Worm (Caenorhabditis elegans) whole organism, L4 larva: Measurements from ENCODE around the gene pqn-70.

Experiments
- D1046.2 ChIP-seq: fragments of 200-800 bp; sonication (Bioruptor generic); IDR thresholded peaks from 2 replicates; pipeline ENCODE4 v1.3.6; 2022; ENCODE audit warnings: missing genetic modification characterization, missing compliant biosample characterization
- ZK337.2 ChIP-seq: fragments of 200-800 bp; sonication (Bioruptor generic); IDR thresholded peaks from 2 replicates; pipeline ENCODE4 v1.3.6; 2022; ENCODE audit warnings: missing genetic modification reagents, missing genetic modification characterization, missing compliant biosample characterization
- ZK546.5 ChIP-seq, 2 experiments: sonication (generic microtip); optimal IDR thresholded peaks; 2 replicates each; lab custom pipeline; 2017; ENCODE audit warnings: missing biosample characterization in 2 of 2, missing genetic modification characterization in 2 of 2
- aha-1 ChIP-seq: fragments of 150-350 bp; peaks from one replicate; lab custom pipeline; 2014; ENCODE audit warnings: missing biosample characterization, missing genetic modification characterization
- arid-1 ChIP-seq: fragments of 200-800 bp; sonication (Bioruptor generic); conservative IDR thresholded peaks from 2 replicates; pipeline ENCODE4 v1.3.6; 2022; ENCODE audit warnings: missing genetic modification reagents, missing genetic modification characterization, missing compliant biosample characterization
- attf-4 ChIP-seq: sonication (generic microtip); optimal IDR thresholded peaks from 3 replicates; lab custom pipeline; 2017; ENCODE audit warnings: missing biosample characterization, missing genetic modification characterization
- ceh-20 ChIP-seq: fragments of 200-800 bp; sonication (Bioruptor generic); IDR thresholded peaks from 2 replicates; pipeline ENCODE4 v1.3.6; 2022; ENCODE audit warnings: missing genetic modification reagents, missing genetic modification characterization, missing compliant biosample characterization
- ceh-44 ChIP-seq: fragments of 200-800 bp; sonication (Bioruptor generic); IDR thresholded peaks from 2 replicates; pipeline ENCODE4 v1.3.6; 2022; ENCODE audit warnings: missing genetic modification reagents, missing genetic modification characterization, missing compliant biosample characterization
- ceh-82 ChIP-seq: sonication (generic microtip); optimal IDR thresholded peaks from 2 replicates; lab custom pipeline; 2017; ENCODE audit warnings: missing biosample characterization, missing genetic modification characterization
- cey-2 ChIP-seq: sonication (generic microtip); optimal IDR thresholded peaks from 3 replicates; lab custom pipeline; 2017; ENCODE audit warnings: missing genetic modification characterization, mild to moderate bottlenecking, missing compliant biosample characterization, antibody characterized with exemption, borderline replicate concordance; ENCODE audit not compliant: insufficient read depth
- ctbp-1 ChIP-seq: fragments of 200-800 bp; sonication (Bioruptor generic); IDR thresholded peaks from 2 replicates; pipeline ENCODE4 v1.3.6; 2022; ENCODE audit warnings: missing genetic modification reagents, missing genetic modification characterization, missing compliant biosample characterization
- dpl-1 ChIP-seq: fragments of 150-350 bp; optimal IDR thresholded peaks from 2 replicates; lab custom pipeline; 2014; ENCODE audit warnings: missing biosample characterization, missing genetic modification reagents, missing genetic modification characterization
- egl-43 ChIP-seq: fragments of 200-800 bp; sonication (Bioruptor generic); IDR thresholded peaks from 2 replicates; pipeline ENCODE4 v1.3.6; 2022; ENCODE audit warnings: missing genetic modification reagents, missing genetic modification characterization, missing compliant biosample characterization
- fos-1 ChIP-seq: fragments of 150-350 bp; optimal IDR thresholded peaks from 2 replicates; lab custom pipeline; 2014; ENCODE audit warnings: missing biosample characterization, missing genetic modification characterization
- hif-1 ChIP-seq, 2 experiments: sonication (generic microtip); optimal IDR thresholded peaks; 2 replicates each; lab custom pipeline; 2016 to 2017; ENCODE audit warnings: missing compliant biosample characterization in 2 of 2, missing genetic modification characterization in 2 of 2, missing genetic modification reagents in 2 of 2, missing genotype in 2 of 2, mild to moderate bottlenecking in 1 of 2
- hlh-30 ChIP-seq: sonication (generic microtip); optimal IDR thresholded peaks from 2 replicates; lab custom pipeline; 2017; ENCODE audit warnings: antibody characterized with exemption, mild to moderate bottlenecking, missing genetic modification characterization, missing compliant biosample characterization; ENCODE audit not compliant: insufficient read depth
- lin-1 ChIP-seq: fragments of 200-800 bp; sonication (Bioruptor generic); IDR thresholded peaks from 2 replicates; pipeline ENCODE4 v1.3.6; 2022; ENCODE audit warnings: missing genetic modification reagents, missing genetic modification characterization, missing compliant biosample characterization
- lin-29 ChIP-seq: fragments of 200-800 bp; sonication (Bioruptor generic); IDR thresholded peaks from 2 replicates; pipeline ENCODE4 v1.3.6; 2022; ENCODE audit warnings: missing genetic modification reagents, missing genetic modification characterization, missing compliant biosample characterization
- madf-5 ChIP-seq, 2 experiments: fragments of 200-800 bp; sonication (Bioruptor generic); IDR thresholded peaks; 2 replicates each; pipeline ENCODE4 v1.3.6; 2022; ENCODE audit warnings: missing compliant biosample characterization in 2 of 2, missing genetic modification characterization in 2 of 2
- mes-2 ChIP-seq: sonication (generic microtip); optimal IDR thresholded peaks from 2 replicates; lab custom pipeline; 2016; ENCODE audit warnings: missing genotype, mild to moderate bottlenecking, missing genetic modification characterization, missing compliant biosample characterization; ENCODE audit not compliant: poor library complexity, severe bottlenecking
- mxl-2 ChIP-seq: fragments of 200-800 bp; sonication (Bioruptor generic); conservative IDR thresholded peaks from 2 replicates; pipeline ENCODE4 v1.3.6; 2022; ENCODE audit warnings: missing genetic modification reagents, missing genetic modification characterization, missing compliant biosample characterization
- nhr-48 ChIP-seq: sonication (generic microtip); optimal IDR thresholded peaks from 2 replicates; lab custom pipeline; 2016; ENCODE audit warnings: mild to moderate bottlenecking, missing genetic modification characterization, missing compliant biosample characterization
- rbr-2 ChIP-seq: sonication (generic microtip); optimal IDR thresholded peaks from 2 replicates; lab custom pipeline; 2016; ENCODE audit warnings: missing genotype, missing genetic modification characterization, missing compliant biosample characterization
- saeg-2 ChIP-seq: fragments of 200-800 bp; sonication (Bioruptor generic); IDR thresholded peaks from 2 replicates; pipeline ENCODE4 v1.3.6; 2022; ENCODE audit warnings: missing genetic modification reagents, missing genetic modification characterization, missing compliant biosample characterization
- set-16 ChIP-seq: fragments of 200-800 bp; sonication (Bioruptor generic); IDR thresholded peaks from 2 replicates; pipeline ENCODE4 v1.3.6; 2022; ENCODE audit warnings: missing genetic modification reagents, missing genetic modification characterization, missing compliant biosample characterization
- snpc-1.2 ChIP-seq: fragments of 200-800 bp; sonication (Bioruptor generic); IDR thresholded peaks from 2 replicates; pipeline ENCODE4 v1.3.6; 2022; ENCODE audit warnings: missing genetic modification reagents, missing genetic modification characterization, missing compliant biosample characterization
- spr-1 ChIP-seq: sonication (generic microtip); optimal IDR thresholded peaks from 2 replicates; lab custom pipeline; 2016; ENCODE audit warnings: mild to moderate bottlenecking, missing genetic modification characterization, missing compliant biosample characterization
- unc-62 ChIP-seq, 3 experiments: fragments of 150-350 bp in 1 of 3; sonication (generic microtip); optimal IDR thresholded peaks in 2 of 3; peaks in 1 of 3; 1 replicate in 1 of 3; 2 replicates in 2 of 3; lab custom pipeline; 2014 to 2017; ENCODE audit warnings: missing biosample characterization in 3 of 3, missing genetic modification characterization in 3 of 3, missing genetic modification reagents in 3 of 3, missing genotype in 1 of 3
- zfp-2 ChIP-seq: sonication (generic microtip); optimal IDR thresholded peaks from 2 replicates; lab custom pipeline; 2016; ENCODE audit warnings: mild to moderate bottlenecking, missing genetic modification characterization, missing compliant biosample characterization
- zip-11 ChIP-seq: fragments of 200-800 bp; sonication (Bioruptor generic); IDR thresholded peaks from 2 replicates; pipeline ENCODE4 v1.3.6; 2022; ENCODE audit warnings: missing genetic modification characterization, missing compliant biosample characterization
- zip-2 ChIP-seq: fragments of 150-350 bp; optimal IDR thresholded peaks from 2 replicates; lab custom pipeline; 2014; ENCODE audit warnings: missing biosample characterization, missing genetic modification characterization

Gene pqn-70

DNA sequence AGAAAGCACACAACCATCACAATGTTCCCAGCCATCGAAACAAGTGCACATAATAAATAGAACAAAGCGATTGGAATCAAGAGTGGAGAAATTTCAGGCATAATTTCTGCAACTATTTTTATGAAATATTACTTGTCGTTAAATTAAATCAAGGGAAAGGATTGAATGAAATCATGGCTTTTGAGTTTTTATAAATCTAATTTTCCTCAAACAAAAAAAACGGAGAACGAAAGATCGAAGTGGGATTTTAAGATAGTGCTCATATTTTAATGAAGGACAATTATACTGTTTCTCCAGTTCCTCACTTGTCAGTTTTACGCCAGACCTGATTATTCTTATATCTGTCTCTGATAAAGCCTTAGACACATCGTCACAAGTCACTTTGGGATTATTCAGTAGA is 23.9 kb upstream of the pqn-70 start, which contains the start of gene srsx-33 (continued):
- TF ChIP-seq madf-5 (GFP tag; IDR thresholded peaks at IDR 0.05; lab: Robert Waterston, UW): no peak
- no peak for TF ChIP-seq zip-2 (tag; lab: Kevin White, UChicago)
- no peak for TF ChIP-seq hif-1 (tag; optimal IDR thresholded peaks at IDR 0.05; lab: Kevin White, UChicago)

DNA sequence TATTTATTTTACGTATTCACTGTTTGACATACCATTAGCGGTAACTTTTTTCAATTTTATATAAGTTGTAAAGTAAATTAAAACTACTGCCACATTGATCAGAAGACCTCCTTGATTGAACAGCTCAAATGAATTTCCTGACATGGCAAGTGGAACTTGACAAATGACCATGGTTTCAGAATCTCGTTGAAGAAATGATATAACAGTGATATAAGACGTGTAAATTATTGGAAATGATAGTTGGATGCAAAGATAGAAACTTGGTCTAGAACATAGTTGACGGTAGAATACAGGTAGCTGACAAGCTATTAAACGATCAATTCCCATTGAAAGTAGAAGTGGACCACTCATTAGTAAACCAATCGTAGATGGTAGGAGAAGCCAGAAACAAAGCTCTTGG is 23.3 kb upstream of the pqn-70 start:
- TF ChIP-seq unc-62 (GFP tag; optimal IDR thresholded peaks at IDR 0.05 in 1 of 2; lab: Kevin White, UChicago) (peak in 1 of 2 experiments; percentile 95), unc-62 (tag; optimal IDR thresholded peaks at IDR 0.05; lab: Kevin White, UChicago) (no peak), ceh-82 (tag; lab: Kevin White, UChicago) (no peak)

DNA sequence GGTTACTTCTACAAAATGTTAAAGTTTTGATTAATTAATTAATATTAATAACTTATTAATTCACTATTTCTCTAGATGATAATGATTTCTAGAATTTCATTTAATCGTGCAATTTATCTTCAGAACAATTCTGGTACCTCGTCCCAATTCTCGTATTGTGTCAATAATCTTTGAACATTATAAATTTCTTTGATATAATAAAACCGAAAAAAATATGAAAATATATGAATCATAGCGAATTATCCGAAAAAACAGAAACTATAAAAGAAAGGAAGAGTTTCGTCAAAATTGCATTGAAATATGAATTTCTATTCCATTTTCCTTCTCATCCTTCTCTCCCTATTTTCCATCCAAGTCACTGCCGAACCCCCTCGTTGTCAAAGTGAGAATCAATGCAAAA is 22.2 kb upstream of the pqn-70 start, which contains the start of gene T19B10.12:
Gene T19B10.12, plus strand, starts transcription at position 301 of the 400 bp plus-strand sequence.
- TF ChIP-seq aha-1 (peak; percentile 27), ZK546.5 (tag; optimal IDR thresholded peaks at IDR 0.05; lab: Kevin White, UChicago) (no peak)

DNA sequence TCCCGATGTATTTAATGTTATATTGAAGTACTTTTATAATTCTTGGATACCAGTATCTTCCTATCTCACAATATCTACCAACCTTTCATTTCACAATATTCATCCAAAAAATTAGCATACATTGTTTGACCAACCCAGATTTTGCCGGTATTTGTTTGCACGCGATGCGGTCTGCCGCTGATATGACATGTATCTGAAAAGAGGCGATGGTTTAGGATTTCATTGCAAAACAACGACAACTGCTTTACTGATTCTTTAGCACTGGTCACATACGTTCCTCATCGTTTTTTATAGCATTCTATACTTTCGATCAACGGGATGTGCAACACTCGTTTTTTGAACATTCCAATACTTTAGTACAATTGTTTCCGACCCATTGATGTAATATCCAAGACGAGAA is 19.3 kb upstream of the pqn-70 start, which contains the start of gene mam-4:
Gene mam-4, plus strand, starts transcription at position 301 of the 400 bp plus-strand sequence.
- TF ChIP-seq mes-2 (tag; lab: Kevin White, UChicago): no peak
- peak in 1 of 2 experiments; percentile 53 for TF ChIP-seq unc-62 (GFP tag; optimal IDR thresholded peaks at IDR 0.05 in 1 of 2; lab: Kevin White, UChicago)
- TF ChIP-seq unc-62 (tag; optimal IDR thresholded peaks at IDR 0.05; lab: Kevin White, UChicago): no peak
- no peak for TF ChIP-seq attf-4 (tag; lab: Kevin White, UChicago)
- TF ChIP-seq dpl-1 (GFP tag; lab: Kevin White, UChicago): no peak
- no peak for TF ChIP-seq zip-11

DNA sequence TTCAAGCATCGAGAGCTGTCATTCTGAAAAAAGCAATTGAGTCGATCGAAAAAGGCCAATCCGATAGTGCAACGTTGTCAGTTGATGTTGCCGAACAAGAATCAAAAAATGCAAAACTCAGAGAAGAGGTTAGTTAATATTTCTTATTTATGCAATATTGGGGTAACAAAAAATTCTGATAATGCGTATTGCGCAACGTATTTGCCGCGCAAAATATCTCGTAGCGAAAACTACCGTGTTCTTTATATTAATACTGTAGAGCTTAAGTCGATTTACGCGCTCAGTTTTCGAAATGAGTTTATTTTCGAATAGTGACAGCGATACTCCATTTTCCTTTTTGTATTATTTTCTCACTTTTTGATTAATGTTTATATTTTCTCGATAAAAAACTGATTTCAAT is 16.5 kb upstream of the pqn-70 start:
- TF ChIP-seq nhr-48 (tag; lab: Kevin White, UChicago) (no peak), egl-43 (GFP tag; lab: Robert Waterston, UW) (no peak), arid-1 (no peak), snpc-1.2 (GFP tag; lab: Robert Waterston, UW) (no peak), lin-1 (no peak), unc-62 (GFP tag; optimal IDR thresholded peaks at IDR 0.05 in 1 of 2; lab: Kevin White, UChicago) (peak in 1 of 2 experiments; percentile 93), unc-62 (tag; optimal IDR thresholded peaks at IDR 0.05; lab: Kevin White, UChicago) (no peak)

DNA sequence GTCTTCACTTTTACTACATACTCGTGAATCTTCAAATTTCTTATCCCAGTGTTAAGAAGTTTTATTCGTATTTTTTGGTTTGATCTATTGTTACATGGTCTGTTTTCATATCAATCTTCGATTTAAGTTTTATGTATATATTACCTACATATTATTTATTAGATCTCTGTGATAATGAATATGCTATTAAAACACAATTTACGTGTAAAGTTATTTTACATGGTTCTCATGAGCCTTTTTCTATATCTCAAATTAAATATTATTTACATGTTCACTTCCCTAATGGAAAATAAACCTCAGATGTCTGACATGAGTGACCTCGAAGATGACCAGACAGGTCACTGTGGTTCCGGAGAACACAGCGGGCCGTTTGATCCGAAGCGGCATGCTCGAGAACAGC is 16.0 kb upstream of the pqn-70 start, which contains the start of gene mxl-1:
Gene mxl-1, plus strand, starts transcription at position 301 of the 400 bp plus-strand sequence.
- TF ChIP-seq fos-1 (tag; lab: Kevin White, UChicago): no peak
- no peak for TF ChIP-seq ctbp-1
- TF ChIP-seq ZK337.2 (GFP tag; lab: Robert Waterston, UW): no peak
- no peak for TF ChIP-seq mxl-2 (GFP tag; lab: Robert Waterston, UW)
- TF ChIP-seq aha-1: no peak
- no peak for TF ChIP-seq set-16 (GFP tag; lab: Robert Waterston, UW)
- no peak for TF ChIP-seq cey-2 (tag; lab: Kevin White, UChicago)
- no peak for TF ChIP-seq spr-1
- no peak for TF ChIP-seq zfp-2
- no peak for TF ChIP-seq saeg-2 (GFP tag; lab: Robert Waterston, UW)
- TF ChIP-seq ceh-82 (tag; lab: Kevin White, UChicago): no peak
- no peak for TF ChIP-seq hlh-30
- no peak for TF ChIP-seq rbr-2 (tag; lab: Kevin White, UChicago)
- TF ChIP-seq lin-29 (GFP tag; lab: Robert Waterston, UW): no peak
- no peak for TF ChIP-seq ceh-44 (GFP tag; lab: Robert Waterston, UW)
- no peak for TF ChIP-seq D1046.2 (GFP tag; lab: Robert Waterston, UW)
- no peak for TF ChIP-seq ceh-20 (GFP tag; lab: Robert Waterston, UW)
